Fruit fly (Drosophila melanogaster): Measurements from ENCODE around the gene sog.
A peak's percentile ranks its signal among the peaks of the same experiment; 100 is the strongest.

The sog gene

DNA sequence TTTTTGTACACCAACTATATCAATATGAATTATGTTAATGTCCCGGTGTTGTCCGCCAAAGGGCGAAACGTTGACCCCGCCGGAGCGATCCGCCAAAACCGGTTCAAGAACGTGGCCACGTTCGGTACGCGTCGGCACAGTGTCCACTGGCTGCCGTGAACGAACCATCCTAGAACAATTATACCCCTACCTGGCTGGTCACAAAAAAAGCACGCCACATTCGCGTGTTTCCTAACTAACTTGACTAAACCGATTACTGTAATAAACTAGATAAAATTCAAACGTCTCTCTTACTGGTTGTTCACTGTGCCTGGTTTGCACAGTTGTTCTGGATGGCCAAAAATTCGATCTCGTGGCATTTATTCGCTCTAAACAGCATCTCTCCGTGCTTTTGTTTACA lies 53.7 kb downstream of the sog start (continued):
- TF ChIP-seq Oli (tag; optimal IDR thresholded peaks at IDR 0.05), result peak; percentile 89
- TF ChIP-seq sr (GFP tag; IDR thresholded peaks at IDR 0.05), result peak; percentile 63; the same call in 1 of the 3 replicates
- TF ChIP-seq jing (GFP tag; optimal IDR thresholded peaks at IDR 0.05), result peak; percentile 80
- TF ChIP-seq hb (GFP tag; IDR thresholded peaks at IDR 0.05; ENCODE audit: partially characterized antibody), result no peak
- peak; percentile 80 for TF ChIP-seq CG4282 (GFP tag; optimal IDR thresholded peaks at IDR 0.05)
- peak; percentile 60 for TF ChIP-seq kni (GFP tag; optimal IDR thresholded peaks at IDR 0.05)
- TF ChIP-seq usp (GFP tag; optimal IDR thresholded peaks at IDR 0.05), result no peak
- TF ChIP-seq her (GFP tag; optimal IDR thresholded peaks at IDR 0.05), result peak; percentile 94
- TF ChIP-seq ac (GFP tag; optimal IDR thresholded peaks at IDR 0.05), result peak; percentile 70
- no peak for TF ChIP-seq HLH4C (GFP tag; IDR thresholded peaks at IDR 0.05; ENCODE audit: partially characterized antibody)
- peak; percentile 90 for TF ChIP-seq CG4854 (GFP tag; optimal IDR thresholded peaks at IDR 0.05)
- TF ChIP-seq MBD-R2 (GFP tag; IDR thresholded peaks at IDR 0.05), result peak; percentile 91
- peak; percentile 84 for TF ChIP-seq CG14710 (tag; optimal IDR thresholded peaks at IDR 0.05)
- peak; percentile 74 for TF ChIP-seq CG3995 (GFP tag; optimal IDR thresholded peaks at IDR 0.05)
- TF ChIP-seq chinmo (GFP tag; IDR thresholded peaks at IDR 0.05; ENCODE audit: partially characterized antibody), result no peak
- peak; percentile 51 for TF ChIP-seq GATAe (GFP tag; conservative IDR thresholded peaks at IDR 0.05)
- peak; percentile 94 for TF ChIP-seq CG15269 (tag; optimal IDR thresholded peaks at IDR 0.05)
- peak; percentile 76 for TF ChIP-seq sens-2 (GFP tag; IDR thresholded peaks at IDR 0.05)
- TF ChIP-seq stc (GFP tag; IDR thresholded peaks at IDR 0.05), result peak; percentile 78
- TF ChIP-seq CG31224 (GFP tag; IDR thresholded peaks at IDR 0.05), result peak; percentile 88
- peak; percentile 88 for TF ChIP-seq CG13424 (tag; optimal IDR thresholded peaks at IDR 0.05)
- TF ChIP-seq slp2 (GFP tag; optimal IDR thresholded peaks at IDR 0.05), result peak; percentile 83
- TF ChIP-seq Ada2b (GFP tag; IDR thresholded peaks at IDR 0.05), result peak; percentile 95
- peak; percentile 76 for TF ChIP-seq CG2202 (tag; optimal IDR thresholded peaks at IDR 0.05)
- TF ChIP-seq crol (GFP tag; IDR thresholded peaks at IDR 0.05), result peak; percentile 62
- no peak for TF ChIP-seq Dp (GFP tag; optimal IDR thresholded peaks at IDR 0.05)
- TF ChIP-seq sens (GFP tag), result peak; percentile 98
- no peak for TF ChIP-seq pros (GFP tag; optimal IDR thresholded peaks at IDR 0.05)
- TF ChIP-seq grn (GFP tag; optimal IDR thresholded peaks at IDR 0.05), result no peak
- peak; percentile 93 for TF ChIP-seq Dbx (GFP tag; IDR thresholded peaks at IDR 0.05)
- peak; percentile 81 for TF ChIP-seq CG6683 (GFP tag; optimal IDR thresholded peaks at IDR 0.05)
- TF ChIP-seq B-H2 (GFP tag; optimal IDR thresholded peaks at IDR 0.05), result peak; percentile 87
- peak; percentile 93 for TF ChIP-seq al (GFP tag; IDR thresholded peaks at IDR 0.05)
- TF ChIP-seq Hand (GFP tag; optimal IDR thresholded peaks at IDR 0.05), result peak; percentile 83
- peak; percentile 90 for TF ChIP-seq PHDP (tag; optimal IDR thresholded peaks at IDR 0.05)
- TF ChIP-seq CG14667 (GFP tag; IDR thresholded peaks at IDR 0.05), result peak; percentile 90
- TF ChIP-seq CG14014 (GFP tag; IDR thresholded peaks at IDR 0.05), result peak; percentile 94
- TF ChIP-seq grau (tag; optimal IDR thresholded peaks at IDR 0.05), result peak; percentile 98
- TF ChIP-seq croc (GFP tag; conservative IDR thresholded peaks at IDR 0.05), result peak; percentile 73
- peak; percentile 93 for TF ChIP-seq CG11247 (GFP tag; IDR thresholded peaks at IDR 0.05)
- peak; percentile 94 for TF ChIP-seq CG18599 (GFP tag; optimal IDR thresholded peaks at IDR 0.05)
- TF ChIP-seq h (optimal IDR thresholded peaks at IDR 0.05), result no peak
- TF ChIP-seq scrt (GFP tag; optimal IDR thresholded peaks at IDR 0.05), result no peak
- no peak for TF ChIP-seq Dfd (GFP tag; optimal IDR thresholded peaks at IDR 0.05)
- TF ChIP-seq Bdp1 (GFP tag; optimal IDR thresholded peaks at IDR 0.05), result peak; percentile 79
- peak; percentile 92 for TF ChIP-seq CG10959 (GFP tag; IDR thresholded peaks at IDR 0.05)
- TF ChIP-seq ATbp (GFP tag; optimal IDR thresholded peaks at IDR 0.05), result peak; percentile 85
- TF ChIP-seq toy (GFP tag; IDR thresholded peaks at IDR 0.05), result peak; percentile 78
- TF ChIP-seq CG8089 (GFP tag; optimal IDR thresholded peaks at IDR 0.05), result peak; percentile 86
- TF ChIP-seq Gug (GFP tag; IDR thresholded peaks at IDR 0.05), result peak; percentile 95
- no peak for TF ChIP-seq cg (GFP tag; optimal IDR thresholded peaks at IDR 0.05)
- no peak for TF ChIP-seq mld (GFP tag; IDR thresholded peaks at IDR 0.05; ENCODE audit: partially characterized antibody)
